Worm (Caenorhabditis elegans) whole organism, L4 larva: ENCODE results near the gene mltn-9.

ENCODE experiments used
- R02D3.7 ChIP-seq: fragments of 150-350 bp; sonication (generic microtip); optimal IDR thresholded peaks from 3 replicates; lab custom pipeline; 2014; ENCODE audit warnings: missing biosample characterization, missing genetic modification characterization
- ces-1 ChIP-seq: fragments of 150-350 bp; sonication (generic microtip); optimal IDR thresholded peaks from 4 replicates; lab custom pipeline; 2014; ENCODE audit warnings: missing biosample characterization, missing genetic modification reagents, missing genetic modification characterization
- dmd-8 ChIP-seq: fragments of 200-800 bp; sonication (Bioruptor generic); IDR thresholded peaks from 2 replicates; pipeline ENCODE4 v1.3.6; 2022; ENCODE audit warnings: missing genetic modification characterization, missing compliant biosample characterization
- fos-1 ChIP-seq: fragments of 150-350 bp; optimal IDR thresholded peaks from 2 replicates; lab custom pipeline; 2014; ENCODE audit warnings: missing biosample characterization, missing genetic modification characterization
- hlh-30 ChIP-seq: sonication (generic microtip); optimal IDR thresholded peaks from 2 replicates; lab custom pipeline; 2017; ENCODE audit warnings: antibody characterized with exemption, mild to moderate bottlenecking, missing genetic modification characterization, missing compliant biosample characterization; ENCODE audit not compliant: insufficient read depth
- lsy-2 ChIP-seq, 2 experiments: fragments of 150-350 bp in 1 of 2; sonication (generic microtip) in 1 of 2; optimal IDR thresholded peaks; 2 replicates each; lab custom pipeline; 2014 to 2017; ENCODE audit warnings: missing biosample characterization in 2 of 2, missing genetic modification characterization in 2 of 2
- mdl-1 ChIP-seq, 2 experiments: fragments of 150-350 bp in 1 of 2; sonication (generic microtip) in 1 of 2; optimal IDR thresholded peaks; 2 replicates each; lab custom pipeline; 2014 to 2017; ENCODE audit warnings: missing biosample characterization in 2 of 2, missing genetic modification characterization in 2 of 2
- nhr-237 ChIP-seq: sonication (generic microtip); optimal IDR thresholded peaks from 2 replicates; lab custom pipeline; 2017; ENCODE audit warnings: missing biosample characterization, missing genetic modification characterization
- nhr-6 ChIP-seq: fragments of 150-350 bp; optimal IDR thresholded peaks from 2 replicates; lab custom pipeline; 2014; ENCODE audit warnings: missing biosample characterization, missing genetic modification characterization
- pha-4 ChIP-seq, 2 experiments: fragments of 150-350 bp in 1 of 2; fragments of 200-800 bp in 1 of 2; sonication (Bioruptor generic) in 1 of 2; IDR thresholded peaks in 1 of 2; optimal IDR thresholded peaks in 1 of 2; 2 replicates each; pipeline versions ENCODE4 v1.3.6 to Lab custom; 2014 to 2022; ENCODE audit warnings: missing genetic modification characterization in 2 of 2, missing genetic modification reagents in 2 of 2, missing biosample characterization in 1 of 2, missing compliant biosample characterization in 1 of 2
- unc-39 ChIP-seq: sonication (generic microtip); optimal IDR thresholded peaks from 2 replicates; lab custom pipeline; 2017; ENCODE audit warnings: missing biosample characterization, missing genetic modification characterization

- TF ChIP-seq nhr-6 (tag; lab: Kevin White, UChicago) (no peak), lsy-2 (tag; optimal IDR thresholded peaks at IDR 0.05; lab: Kevin White, UChicago) (no peak), fos-1 (tag; lab: Kevin White, UChicago) (no peak), nhr-237 (tag; lab: Kevin White, UChicago) (no peak), mdl-1 (tag; optimal IDR thresholded peaks at IDR 0.05; lab: Kevin White, UChicago) (no peak), pha-4 (GFP tag; IDR thresholded peaks at IDR 0.05; lab: Robert Waterston, UW) (no peak), pha-4 (tag; optimal IDR thresholded peaks at IDR 0.05; lab: Kevin White, UChicago) (no peak), R02D3.7 (tag; lab: Kevin White, UChicago) (no peak), ces-1 (no peak), unc-39 (no peak), dmd-8 (GFP tag; lab: Robert Waterston, UW) (no peak), hlh-30 (tag; lab: Kevin White, UChicago) (no peak)
These were observed 4.5 kb upstream of the mltn-9 start for ce11 chrII:14611307-14611706.
